Worm (Caenorhabditis elegans) whole organism, L2 larva: Measurements from ENCODE around the gene phy-3.

Experiments used
- R02D3.7 ChIP-seq: fragments of 150-350 bp; optimal IDR thresholded peaks from 2 replicates; lab custom pipeline; 2014; ENCODE audit warnings: missing biosample characterization, missing genetic modification characterization
- aly-2 ChIP-seq: fragments of 150-350 bp; optimal IDR thresholded peaks from 2 replicates; lab custom pipeline; 2014; ENCODE audit warnings: missing biosample characterization, missing genetic modification characterization
- ceh-16 ChIP-seq: fragments of 150-350 bp; optimal IDR thresholded peaks from 2 replicates; lab custom pipeline; 2014; ENCODE audit warnings: missing biosample characterization, missing genetic modification characterization
- fos-1 ChIP-seq: fragments of 150-350 bp; optimal IDR thresholded peaks from 2 replicates; lab custom pipeline; 2014; ENCODE audit warnings: missing biosample characterization, missing genetic modification characterization
- zag-1 ChIP-seq: fragments of 150-350 bp; optimal IDR thresholded peaks from 2 replicates; lab custom pipeline; 2014; ENCODE audit warnings: missing biosample characterization, missing genetic modification characterization
- ztf-4 ChIP-seq: fragments of 150-350 bp; optimal IDR thresholded peaks from 2 replicates; lab custom pipeline; 2014; ENCODE audit warnings: missing biosample characterization, missing genetic modification characterization

DNA sequence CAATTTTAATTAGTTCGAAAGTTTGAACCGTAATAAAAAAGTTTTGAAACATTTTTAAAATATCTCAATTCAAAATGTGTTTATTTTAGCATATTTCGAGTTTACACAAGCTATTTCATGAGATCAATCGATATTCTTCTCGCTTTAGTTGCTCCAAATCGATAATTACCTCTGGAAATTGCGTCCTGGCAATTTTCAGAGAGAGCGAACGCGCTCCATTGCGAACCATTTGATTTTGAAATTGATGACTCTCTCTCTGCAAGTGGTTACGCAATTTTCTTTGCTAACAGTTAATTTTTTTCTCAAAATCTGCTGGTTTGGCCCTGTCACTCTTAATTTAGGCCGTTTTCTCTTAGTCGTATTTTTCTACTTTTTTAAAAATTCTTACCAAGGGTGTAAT, 32.5 kb upstream of the phy-3 start:
- TF ChIP-seq aly-2, result no peak
- no peak for TF ChIP-seq zag-1 (tag; lab: Kevin White, UChicago)
- TF ChIP-seq ztf-4, result no peak
- TF ChIP-seq R02D3.7 (tag; lab: Kevin White, UChicago), result no peak
- TF ChIP-seq fos-1 (tag; lab: Kevin White, UChicago), result no peak
- no peak for TF ChIP-seq ceh-16 (tag; lab: Kevin White, UChicago)
